Worm (Caenorhabditis elegans): Measurements from ENCODE around the gene F35H10.2.

DNA sequence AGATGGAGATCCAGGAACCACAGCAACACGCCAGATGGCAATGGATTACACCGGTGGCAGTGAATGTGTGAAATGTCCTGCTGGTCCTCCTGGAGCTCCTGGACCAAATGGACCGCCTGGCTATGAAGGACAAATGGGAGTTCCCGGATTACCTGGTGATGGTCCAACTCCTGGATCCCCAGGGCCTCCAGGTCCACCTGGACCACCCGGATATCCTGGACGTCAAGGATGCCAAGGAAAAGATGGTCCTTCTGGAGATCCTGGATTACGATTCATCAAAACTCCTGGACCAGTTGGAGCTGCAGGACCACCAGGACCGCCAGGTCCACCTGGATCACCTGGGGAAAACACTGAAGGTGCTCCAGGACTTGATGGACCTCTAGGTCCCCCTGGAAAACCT is 28.3 kb downstream of the F35H10.2 start:
- TF ChIP-seq blmp-1 (tag; optimal IDR thresholded peaks at IDR 0.05; ENCODE audit: insufficient read depth) (no peak), egl-27 (tag; optimal IDR thresholded peaks at IDR 0.05) (no peak), unc-62 (GFP tag; optimal IDR thresholded peaks at IDR 0.05) (no peak)
